Fruit fly (Drosophila melanogaster) whole organism, wandering third instar larva: ENCODE measurements around the gene Hml.

Experiments used
- GATAd ChIP-seq: sonication (Bioruptor generic); optimal IDR thresholded peaks from 2 replicates; lab custom pipeline; 2016; ENCODE audit warnings: missing biosample characterization, missing genetic modification characterization
- Jra ChIP-seq: sonication (Bioruptor generic); optimal IDR thresholded peaks from 2 replicates; lab custom pipeline; 2016; ENCODE audit warnings: missing biosample characterization, missing genetic modification characterization
- br ChIP-seq: fragments of 200-800 bp; sonication (Bioruptor generic); optimal IDR thresholded peaks from 2 replicates; lab custom pipeline; 2016; ENCODE audit warnings: missing biosample characterization, missing genetic modification characterization
- foxo ChIP-seq, 2 experiments: fragments of 200-800 bp; sonication (Bioruptor generic); optimal IDR thresholded peaks; 2 replicates in 1 of 2; 3 replicates in 1 of 2; lab custom pipeline; 2016 to 2017; ENCODE audit warnings: missing biosample characterization in 2 of 2, missing genetic modification characterization in 2 of 2

DNA sequence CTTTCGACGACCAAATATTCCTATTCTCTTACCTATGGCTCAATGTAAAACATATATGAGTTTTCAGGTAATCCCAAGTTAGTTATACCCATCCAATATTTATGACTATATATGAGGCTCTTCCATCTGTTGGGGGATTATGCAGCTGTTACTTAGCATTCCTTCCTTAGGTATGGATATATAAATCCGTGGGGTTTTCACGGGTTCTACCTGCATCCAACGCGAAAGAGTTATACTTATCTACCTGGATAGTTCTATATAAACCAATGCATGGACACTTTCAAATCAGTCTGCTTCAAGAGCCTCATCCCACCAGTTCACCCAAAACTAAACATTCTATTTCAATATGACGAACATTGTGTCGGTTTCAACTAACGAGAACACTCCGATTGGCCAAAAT is 8.4 kb upstream of the Hml start, which contains the start of gene CG43184:
- no peak for TF ChIP-seq GATAd (GFP tag; lab: Kevin White, UChicago)
- TF ChIP-seq br (GFP tag; lab: Kevin White, UChicago), result no peak
- no peak for TF ChIP-seq foxo (GFP tag; optimal IDR thresholded peaks at IDR 0.05; lab: Kevin White, UChicago)
- no peak for TF ChIP-seq Jra (GFP tag; lab: Kevin White, UChicago)
